Fruit fly (Drosophila melanogaster) whole organism, wandering third instar larva: ENCODE measurements around the gene CG33947.

Experiments
- Abd-B ChIP-seq: fragments of >200 bp; optimal IDR thresholded peaks from 2 replicates; lab custom pipeline; 2017; ENCODE audit warnings: missing biosample characterization, missing genetic modification characterization
- CG9705 ChIP-seq: fragments of 200-800 bp; sonication (Bioruptor generic); optimal IDR thresholded peaks from 2 replicates; lab custom pipeline; 2018; ENCODE audit warnings: missing biosample characterization, mild to moderate bottlenecking, missing genetic modification characterization
- CrebA ChIP-seq: fragments of 200-800 bp; sonication (Bioruptor generic); optimal IDR thresholded peaks from 2 replicates; lab custom pipeline; 2016; ENCODE audit warnings: missing biosample characterization, mild to moderate bottlenecking, missing genetic modification characterization, borderline replicate concordance
- Dfd ChIP-seq: fragments of >200 bp; optimal IDR thresholded peaks from 2 replicates; lab custom pipeline; 2017; ENCODE audit warnings: missing biosample characterization, missing genetic modification characterization
- Dif ChIP-seq: fragments of 200-275, 200-300 bp; sonication (Bioruptor generic); optimal IDR thresholded peaks from 2 replicates; lab custom pipeline; 2018; ENCODE audit warnings: missing biosample characterization, missing genetic modification characterization; ENCODE audit not compliant: partially characterized antibody
- GATAd ChIP-seq: sonication (Bioruptor generic); optimal IDR thresholded peaks from 2 replicates; lab custom pipeline; 2016; ENCODE audit warnings: missing biosample characterization, missing genetic modification characterization
- HLH106 ChIP-seq: fragments of 200-800 bp; optimal IDR thresholded peaks from 3 replicates; lab custom pipeline; 2019; ENCODE audit warnings: missing biosample characterization, mild to moderate bottlenecking, missing genetic modification characterization, moderate library complexity
- Hnf4 ChIP-seq: fragments of 200-800 bp; sonication (Bioruptor generic); optimal IDR thresholded peaks from 2 replicates; lab custom pipeline; 2016; ENCODE audit warnings: missing biosample characterization, mild to moderate bottlenecking, missing genetic modification characterization
- Hr78 ChIP-seq: fragments of >200 bp; optimal IDR thresholded peaks from 2 replicates; lab custom pipeline; 2017; ENCODE audit warnings: missing biosample characterization, missing genetic modification characterization
- Hr83 ChIP-seq: fragments of 200-300 bp; sonication (Bioruptor generic); optimal IDR thresholded peaks from 2 replicates; lab custom pipeline; 2016; ENCODE audit warnings: missing biosample characterization, mild to moderate bottlenecking, missing genetic modification characterization, moderate library complexity; ENCODE audit not compliant: poor library complexity, severe bottlenecking
- Jra ChIP-seq: sonication (Bioruptor generic); optimal IDR thresholded peaks from 2 replicates; lab custom pipeline; 2016; ENCODE audit warnings: missing biosample characterization, missing genetic modification characterization
- Mio ChIP-seq: sonication (Bioruptor generic); optimal IDR thresholded peaks from 2 replicates; lab custom pipeline; 2016; ENCODE audit warnings: missing biosample characterization, missing genetic modification characterization
- Myc ChIP-seq: fragments of >200 bp; optimal IDR thresholded peaks from 2 replicates; lab custom pipeline; 2017
- N ChIP-seq: fragments of >200 bp; optimal IDR thresholded peaks from 2 replicates; lab custom pipeline; 2018; ENCODE audit warnings: missing biosample characterization, missing external identifiers, missing genetic modification characterization
- OdsH ChIP-seq: fragments of 200-800 bp; sonication (Bioruptor generic); optimal IDR thresholded peaks from 2 replicates; lab custom pipeline; 2016; ENCODE audit warnings: missing biosample characterization, mild to moderate bottlenecking, missing genetic modification characterization
- Rel ChIP-seq, 2 experiments: fragments of 200-800 bp; sonication (Bioruptor generic) in 1 of 2; optimal IDR thresholded peaks; 2 replicates in 1 of 2; 3 replicates in 1 of 2; lab custom pipeline; 2016 to 2019; ENCODE audit warnings: mild to moderate bottlenecking in 2 of 2, missing biosample characterization in 2 of 2, missing genetic modification characterization in 2 of 2, moderate library complexity in 1 of 2
- Sp1 ChIP-seq: fragments of 200-800 bp; sonication (Bioruptor generic); optimal IDR thresholded peaks from 3 replicates; lab custom pipeline; 2019; ENCODE audit warnings: missing biosample characterization, mild to moderate bottlenecking, missing genetic modification characterization, moderate library complexity
- Vsx2 ChIP-seq: fragments of 200-300, 225-300 bp; sonication (Bioruptor generic); optimal IDR thresholded peaks from 2 replicates; lab custom pipeline; 2018; ENCODE audit warnings: missing biosample characterization, missing genetic modification characterization; ENCODE audit not compliant: partially characterized antibody
- br ChIP-seq: fragments of 200-800 bp; sonication (Bioruptor generic); optimal IDR thresholded peaks from 2 replicates; lab custom pipeline; 2016; ENCODE audit warnings: missing biosample characterization, missing genetic modification characterization
- brk ChIP-seq: fragments of 200-800 bp; sonication (Bioruptor generic); optimal IDR thresholded peaks from 2 replicates; lab custom pipeline; 2016; ENCODE audit warnings: missing biosample characterization, mild to moderate bottlenecking, missing genetic modification characterization
- dmrt93B ChIP-seq: fragments of 200-800 bp; sonication (Bioruptor generic); optimal IDR thresholded peaks from 2 replicates; lab custom pipeline; 2018; ENCODE audit warnings: missing biosample characterization, mild to moderate bottlenecking, missing genetic modification characterization
- dsf ChIP-seq: sonication (Bioruptor generic); optimal IDR thresholded peaks from 2 replicates; lab custom pipeline; 2016; ENCODE audit warnings: missing biosample characterization, missing genetic modification characterization, borderline replicate concordance
- ey ChIP-seq: fragments of 200-800 bp; sonication (Bioruptor generic); optimal IDR thresholded peaks from 2 replicates; lab custom pipeline; 2016; ENCODE audit warnings: missing biosample characterization, missing genetic modification characterization
- fru ChIP-seq: fragments of 200-800 bp; sonication (Bioruptor generic); optimal IDR thresholded peaks from 3 replicates; lab custom pipeline; 2016; ENCODE audit warnings: missing biosample characterization, mild to moderate bottlenecking, missing genetic modification characterization
- h ChIP-seq: fragments of 200-800 bp; sonication (Bioruptor generic); optimal IDR thresholded peaks from 3 replicates; lab custom pipeline; 2016; ENCODE audit warnings: missing biosample characterization, mild to moderate bottlenecking, missing genetic modification characterization
- jim ChIP-seq: fragments of 175-275, 200-325 bp; sonication (Bioruptor generic); optimal IDR thresholded peaks from 2 replicates; lab custom pipeline; 2016; ENCODE audit warnings: missing biosample characterization, mild to moderate bottlenecking, missing genetic modification characterization
- lola ChIP-seq: fragments of >200 bp; optimal IDR thresholded peaks from 2 replicates; lab custom pipeline; 2017; ENCODE audit warnings: missing biosample characterization, missing genetic modification characterization
- pan ChIP-seq: fragments of >200 bp; optimal IDR thresholded peaks from 2 replicates; lab custom pipeline; 2017
- psq ChIP-seq: fragments of 200-800 bp; sonication (Bioruptor generic); optimal IDR thresholded peaks from 3 replicates; lab custom pipeline; 2017; ENCODE audit warnings: missing biosample characterization, mild to moderate bottlenecking, missing genetic modification characterization, moderate library complexity
- rgr ChIP-seq: fragments of 200-800 bp; sonication (Bioruptor generic); optimal IDR thresholded peaks from 3 replicates; lab custom pipeline; 2016; ENCODE audit warnings: missing biosample characterization, mild to moderate bottlenecking, missing genetic modification characterization
- sage ChIP-seq: fragments of 200-800 bp; sonication (Bioruptor generic); optimal IDR thresholded peaks from 2 replicates; lab custom pipeline; 2016; ENCODE audit warnings: missing biosample characterization, mild to moderate bottlenecking, missing genetic modification characterization
- sv ChIP-seq: fragments of 200-800 bp; sonication (Bioruptor generic); optimal IDR thresholded peaks from 3 replicates; lab custom pipeline; 2016; ENCODE audit warnings: missing biosample characterization, missing genetic modification characterization
- tai ChIP-seq: sonication (Bioruptor generic); optimal IDR thresholded peaks from 2 replicates; lab custom pipeline; 2016; ENCODE audit warnings: missing biosample characterization, missing genetic modification characterization
- usp ChIP-seq: fragments of >200 bp; optimal IDR thresholded peaks from 2 replicates; lab custom pipeline; 2017; ENCODE audit warnings: missing biosample characterization, missing genetic modification characterization

Gene CG33947

dm6 chr3L:11107935-11108334 is 11.6 kb downstream of the CG33947 start, which contains the start of gene CG12522:
Gene CG12522, plus strand, starts transcription at chr3L:11108235.
- TF ChIP-seq CG9705 (no peak), br (GFP tag; lab: Kevin White, UChicago) (no peak), fru (GFP tag; lab: Kevin White, UChicago) (no peak), dsf (GFP tag; lab: Kevin White, UChicago) (no peak), lola (GFP tag; lab: Kevin White, UChicago) (no peak), ey (GFP tag; lab: Kevin White, UChicago) (no peak)

dm6 chr3L:11109454-11109853 is 13.2 kb downstream of the CG33947 start, which contains the start of the genes CG34012 and emei:
Gene CG34012, minus strand, starts transcription at chr3L:11109505.
Gene emei, plus strand, starts transcription at chr3L:11109690.
- TF ChIP-seq sv (GFP tag; lab: Kevin White, UChicago), result no peak
- TF ChIP-seq usp (GFP tag; lab: Kevin White, UChicago), result no peak
- TF ChIP-seq br (GFP tag; lab: Kevin White, UChicago), result no peak
- TF ChIP-seq Hnf4 (GFP tag; lab: Kevin White, UChicago), result no peak
- no peak for TF ChIP-seq GATAd (GFP tag; lab: Kevin White, UChicago)
- TF ChIP-seq HLH106 (tag; lab: Kevin White, UChicago), result no peak
- no peak for TF ChIP-seq lola (GFP tag; lab: Kevin White, UChicago)
- TF ChIP-seq h, result no peak
- TF ChIP-seq Dif, result no peak

- TF ChIP-seq psq (no peak), Abd-B (GFP tag; lab: Kevin White, UChicago) (no peak), Jra (GFP tag; lab: Kevin White, UChicago) (no peak), CrebA (GFP tag; lab: Kevin White, UChicago) (no peak), sv (GFP tag; lab: Kevin White, UChicago) (no peak), Vsx2 (GFP tag; lab: Kevin White, UChicago) (no peak), ey (GFP tag; lab: Kevin White, UChicago) (no peak), Hr78 (GFP tag; lab: Kevin White, UChicago) (no peak), Myc (lab: Kevin White, UChicago) (no peak), N (GFP tag; lab: Kevin White, UChicago) (no peak)
Observed at dm6 chr3L:11112427-11112826, 16.1 kb downstream of the CG33947 start.

dm6 chr3L:11113198-11114197 is 17.2 kb downstream of the CG33947 start, which contains the start of gene Sod1:
Gene Sod1, minus strand, starts transcription at chr3L:11113740.
- peak; percentile 32 for TF ChIP-seq br (GFP tag; lab: Kevin White, UChicago)
- no peak for TF ChIP-seq sv (GFP tag; lab: Kevin White, UChicago)
- TF ChIP-seq ey (GFP tag; lab: Kevin White, UChicago), result no peak
- TF ChIP-seq Hr83 (GFP tag; lab: Kevin White, UChicago), result peak; percentile 26
- no peak for TF ChIP-seq dmrt93B
- TF ChIP-seq dsf (GFP tag; lab: Kevin White, UChicago), result no peak
- no peak for TF ChIP-seq jim (GFP tag; lab: Kevin White, UChicago)
- TF ChIP-seq rgr (GFP tag; lab: Kevin White, UChicago), result peak; percentile 19
- no peak for TF ChIP-seq Sp1 (GFP tag; lab: Kevin White, UChicago)
- no peak for TF ChIP-seq Dfd (GFP tag; lab: Kevin White, UChicago)
- TF ChIP-seq lola (GFP tag; lab: Kevin White, UChicago), result peak; percentile 6
- no peak for TF ChIP-seq fru (GFP tag; lab: Kevin White, UChicago)
- TF ChIP-seq HLH106 (tag; lab: Kevin White, UChicago), result no peak
- TF ChIP-seq tai, result no peak
- no peak for TF ChIP-seq Dif
- no peak for TF ChIP-seq sage (GFP tag; lab: Kevin White, UChicago)
- TF ChIP-seq Hnf4 (GFP tag; lab: Kevin White, UChicago), result peak; percentile 89
- no peak for TF ChIP-seq Rel (GFP tag; optimal IDR thresholded peaks at IDR 0.05; lab: Kevin White, UChicago)
- TF ChIP-seq Rel (tag; optimal IDR thresholded peaks at IDR 0.05; lab: Kevin White, UChicago), result peak; percentile 79
- no peak for TF ChIP-seq pan (lab: Kevin White, UChicago)
- TF ChIP-seq OdsH (GFP tag; lab: Kevin White, UChicago), result no peak
- TF ChIP-seq brk (GFP tag; lab: Kevin White, UChicago), result no peak
- TF ChIP-seq Mio (GFP tag; lab: Kevin White, UChicago), result no peak
- no peak for TF ChIP-seq h
